Fruit fly (Drosophila melanogaster): ENCODE measurements around the gene abd-A.

abd-A gene

dm6 chr3R:16798516-16799040 lies 31.3 kb downstream of the abd-A start (continued):
- TF ChIP-seq CG14667 (GFP tag; IDR thresholded peaks at IDR 0.05) (peak; percentile 83), sqz (GFP tag; optimal IDR thresholded peaks at IDR 0.05) (peak; percentile 82), Dp (GFP tag; optimal IDR thresholded peaks at IDR 0.05) (peak; percentile 29), Optix (GFP tag; IDR thresholded peaks at IDR 0.05) (peak; percentile 93), CG3281 (GFP tag; optimal IDR thresholded peaks at IDR 0.05) (peak; percentile 88), vnd (GFP tag; IDR thresholded peaks at IDR 0.05; ENCODE audit: partially characterized antibody) (no peak), CG17612 (GFP tag; IDR thresholded peaks at IDR 0.05) (peak; percentile 90), trh (GFP tag; optimal IDR thresholded peaks at IDR 0.05) (peak; percentile 81), CG6854 (GFP tag; optimal IDR thresholded peaks at IDR 0.05) (peak; percentile 77), eve (GFP tag; optimal IDR thresholded peaks at IDR 0.05) (peak in 1 of 2 experiments; percentile 12), CG14965 (GFP tag; optimal IDR thresholded peaks at IDR 0.05; ENCODE audit: borderline replicate concordance) (peak; percentile 100), C15 (GFP tag; IDR thresholded peaks at IDR 0.05) (peak; percentile 73; the same call in 2 of the 3 replicates), Rx (GFP tag; IDR thresholded peaks at IDR 0.05) (peak; percentile 92), kay (GFP tag; optimal IDR thresholded peaks at IDR 0.05) (no peak), Camta (GFP tag; optimal IDR thresholded peaks at IDR 0.05) (peak; percentile 96), CG16779 (GFP tag; IDR thresholded peaks at IDR 0.05) (peak; percentile 94), Xrp1 (GFP tag; IDR thresholded peaks at IDR 0.05) (peak; percentile 87), CG1603 (tag; optimal IDR thresholded peaks at IDR 0.05) (peak; percentile 86), CG7839 (tag; optimal IDR thresholded peaks at IDR 0.05) (peak; percentile 84), mld (GFP tag; IDR thresholded peaks at IDR 0.05; ENCODE audit: partially characterized antibody) (no peak), pzg (GFP tag; optimal IDR thresholded peaks at IDR 0.05) (peak; percentile 75), twi (tag; optimal IDR thresholded peaks at IDR 0.05) (peak; percentile 62), CG8944 (GFP tag; optimal IDR thresholded peaks at IDR 0.05) (peak; percentile 97), pfk (GFP tag; optimal IDR thresholded peaks at IDR 0.05) (peak; percentile 81), CG4854 (GFP tag; optimal IDR thresholded peaks at IDR 0.05) (peak; percentile 96), HmgD (GFP tag; optimal IDR thresholded peaks at IDR 0.05) (peak; percentile 96), GATAe (GFP tag; conservative IDR thresholded peaks at IDR 0.05) (no peak; the same call in 1 of the 2 replicates), Trl (optimal IDR thresholded peaks at IDR 0.05) (no peak), Trl (GFP tag; optimal IDR thresholded peaks at IDR 0.05) (peak; percentile 96), CG3995 (GFP tag; optimal IDR thresholded peaks at IDR 0.05) (peak; percentile 85), CG12104 (GFP tag; optimal IDR thresholded peaks at IDR 0.05) (peak; percentile 92), exex (tag; optimal IDR thresholded peaks at IDR 0.05) (peak; percentile 18), Ssrp (tag; optimal IDR thresholded peaks at IDR 0.05) (peak; percentile 47), CG13424 (tag; optimal IDR thresholded peaks at IDR 0.05) (peak; percentile 88), luna (GFP tag; optimal IDR thresholded peaks at IDR 0.05) (peak; percentile 89), maf-S (GFP tag; optimal IDR thresholded peaks at IDR 0.05) (peak; percentile 83), Blimp-1 (GFP tag; optimal IDR thresholded peaks at IDR 0.05) (peak; percentile 88), seq (GFP tag; IDR thresholded peaks at IDR 0.05) (0 out of 2 replicates have a peak, but pooled peaks have one; percentile 32), gce (GFP tag; IDR thresholded peaks at IDR 0.05) (peak; percentile 88; the same call in 2 of the 3 replicates), ewg (GFP tag; optimal IDR thresholded peaks at IDR 0.05) (peak; percentile 89), Sin3A (optimal IDR thresholded peaks at IDR 0.05) (no peak), CG8924 (tag; optimal IDR thresholded peaks at IDR 0.05) (peak; percentile 55), disco-r (GFP tag; optimal IDR thresholded peaks at IDR 0.05) (peak; percentile 88), crc (GFP tag; optimal IDR thresholded peaks at IDR 0.05) (peak; percentile 89), Spps (tag; optimal IDR thresholded peaks at IDR 0.05) (peak; percentile 71), CkIIα-i1 (GFP tag; IDR thresholded peaks at IDR 0.05) (no peak), corto (GFP tag; optimal IDR thresholded peaks at IDR 0.05) (no peak), unpg (GFP tag; optimal IDR thresholded peaks at IDR 0.05) (peak; percentile 77), sima (GFP tag; optimal IDR thresholded peaks at IDR 0.05) (peak; percentile 62), Abd-B (GFP tag; optimal IDR thresholded peaks at IDR 0.05) (peak; percentile 87), rib (GFP tag; IDR thresholded peaks at IDR 0.05) (peak; percentile 47; the same call in 1 of the 2 replicates)
